Fruit fly (Drosophila melanogaster) whole organism, embryonic: Measurements from ENCODE around the gene CG17300.

Source experiments
- Bdp1 ChIP-seq: fragments of 200-800 bp; sonication (Bioruptor generic); optimal IDR thresholded peaks from 3 replicates; lab custom pipeline; 2016; ENCODE audit warnings: missing biosample characterization, missing genetic modification characterization
- CG11695 ChIP-seq: fragments of 200-800 bp; sonication (Bioruptor generic); IDR thresholded peaks from 3 replicates; pipeline ENCODE4 v1.3.6; 2022; ENCODE audit warnings: missing biosample characterization, missing genetic modification characterization
- CG12236 ChIP-seq: fragments of 200-800 bp; sonication (Bioruptor generic); optimal IDR thresholded peaks from 2 replicates; lab custom pipeline; 2016; ENCODE audit warnings: missing biosample characterization, missing genetic modification characterization
- CG12299 ChIP-seq: fragments of 200-800 bp; sonication (Bioruptor generic); optimal IDR thresholded peaks from 2 replicates; lab custom pipeline; 2018; ENCODE audit warnings: missing biosample characterization, mild to moderate bottlenecking, missing genetic modification characterization
- CG12744 ChIP-seq: fragments of 200-800 bp; sonication (Bioruptor generic); optimal IDR thresholded peaks from 2 replicates; lab custom pipeline; 2016; ENCODE audit warnings: missing biosample characterization, missing genetic modification characterization
- CG13424 ChIP-seq: fragments of 200-800 bp; sonication (Bioruptor generic); optimal IDR thresholded peaks from 2 replicates; lab custom pipeline; 2019; ENCODE audit warnings: missing biosample characterization, mild to moderate bottlenecking, missing genetic modification characterization, moderate library complexity
- CG15514 ChIP-seq: fragments of 200-800 bp; sonication (Bioruptor generic); optimal IDR thresholded peaks from 3 replicates; lab custom pipeline; 2017; ENCODE audit warnings: missing biosample characterization, missing genetic modification characterization, mild to moderate bottlenecking, moderate library complexity, missing genetic modification reagents
- CG17361 ChIP-seq: fragments of 200-800 bp; sonication (Bioruptor generic); IDR thresholded peaks from 3 replicates; pipeline ENCODE4 v1.3.6; 2022; ENCODE audit warnings: missing biosample characterization, missing genetic modification characterization
- CG18262 ChIP-seq: fragments of 200-800 bp; optimal IDR thresholded peaks from 3 replicates; lab custom pipeline; 2019; ENCODE audit warnings: missing biosample characterization, mild to moderate bottlenecking, missing genetic modification characterization, moderate library complexity
- CG18599 ChIP-seq: fragments of 200-800 bp; sonication (Bioruptor generic); optimal IDR thresholded peaks from 3 replicates; lab custom pipeline; 2017; ENCODE audit warnings: missing biosample characterization, missing genetic modification characterization, mild to moderate bottlenecking, moderate library complexity, missing genetic modification reagents
- CG2889 ChIP-seq: fragments of 200-800 bp; sonication (Bioruptor generic); IDR thresholded peaks from 3 replicates; pipeline ENCODE4 v1.3.6; 2022; ENCODE audit warnings: missing biosample characterization, missing genetic modification characterization
- CG31441 ChIP-seq: fragments of 200-800 bp; sonication (Bioruptor generic); IDR thresholded peaks from 2 replicates; pipeline ENCODE4 v1.3.6; 2022; ENCODE audit warnings: missing biosample characterization, missing genetic modification characterization
- CG4730 ChIP-seq: fragments of 200-800 bp; sonication (Bioruptor generic); IDR thresholded peaks from 2 replicates; pipeline ENCODE4 v1.3.6; 2022; ENCODE audit warnings: missing biosample characterization, missing genetic modification characterization
- CG6813 ChIP-seq: fragments of 200-800 bp; sonication (Bioruptor generic); optimal IDR thresholded peaks from 2 replicates; lab custom pipeline; 2017; ENCODE audit warnings: missing biosample characterization, missing genetic modification characterization, mild to moderate bottlenecking, moderate library complexity, missing genetic modification reagents
- CG7839 ChIP-seq: fragments of 200-800 bp; sonication (Bioruptor generic); optimal IDR thresholded peaks from 3 replicates; lab custom pipeline; 2018; ENCODE audit warnings: missing biosample characterization, mild to moderate bottlenecking, missing genetic modification characterization, moderate library complexity
- CG7963 ChIP-seq: fragments of 200-800 bp; sonication (Bioruptor generic); IDR thresholded peaks from 3 replicates; pipeline ENCODE4 v1.3.6; 2022; ENCODE audit warnings: missing biosample characterization, missing genetic modification characterization; ENCODE audit not compliant: partially characterized antibody
- CG8089 ChIP-seq: fragments of 200-800 bp; sonication (Bioruptor generic); optimal IDR thresholded peaks from 3 replicates; lab custom pipeline; 2016; ENCODE audit warnings: missing biosample characterization, missing genetic modification characterization
- CHES-1-like ChIP-seq: fragments of 200-800 bp; sonication (Bioruptor generic); optimal IDR thresholded peaks from 2 replicates; lab custom pipeline; 2016; ENCODE audit warnings: missing biosample characterization, missing genetic modification characterization
- CkIIα-i1 ChIP-seq: fragments of 200-800 bp; sonication (Bioruptor generic); IDR thresholded peaks from 2 replicates; pipeline ENCODE4 v1.3.6; 2022; ENCODE audit warnings: missing biosample characterization, missing genetic modification characterization
- Dll ChIP-seq: fragments of 200-800 bp; sonication (Bioruptor generic); IDR thresholded peaks from 4 replicates; pipeline ENCODE4 v1.3.6; 2022; ENCODE audit warnings: missing biosample characterization, missing genetic modification characterization; ENCODE audit not compliant: partially characterized antibody
- HLHmδ ChIP-seq: fragments of 200-800 bp; sonication (Bioruptor generic); optimal IDR thresholded peaks from 2 replicates; lab custom pipeline; 2018; ENCODE audit warnings: missing biosample characterization, mild to moderate bottlenecking, missing genetic modification characterization, moderate library complexity
- Hmx ChIP-seq: fragments of 200-800 bp; sonication (Bioruptor generic); optimal IDR thresholded peaks from 2 replicates; lab custom pipeline; 2016; ENCODE audit warnings: missing biosample characterization, missing genetic modification characterization
- MBD-R2 ChIP-seq: fragments of 200-800 bp; sonication (Bioruptor generic); IDR thresholded peaks from 2 replicates; pipeline ENCODE4 v1.3.6; 2022; ENCODE audit warnings: missing biosample characterization, missing genetic modification characterization
- Meics ChIP-seq: fragments of 200-800 bp; sonication (Bioruptor generic); optimal IDR thresholded peaks from 2 replicates; lab custom pipeline; 2017; ENCODE audit warnings: missing biosample characterization, mild to moderate bottlenecking, missing genetic modification characterization
- NK7.1 ChIP-seq: fragments of 200-800 bp; sonication (Bioruptor generic); optimal IDR thresholded peaks from 3 replicates; lab custom pipeline; 2016; ENCODE audit warnings: missing biosample characterization, missing genetic modification characterization
- Pdp1 ChIP-seq, 2 experiments: fragments of 200-800 bp; sonication (Bioruptor generic); optimal IDR thresholded peaks; 3 replicates each; lab custom pipeline; 2016; ENCODE audit warnings: missing biosample characterization in 2 of 2, missing genetic modification characterization in 2 of 2, mild to moderate bottlenecking in 1 of 2, moderate library complexity in 1 of 2
- Ravus ChIP-seq: fragments of 200-800 bp; sonication (Bioruptor generic); IDR thresholded peaks from 2 replicates; pipeline ENCODE4 v1.3.6; 2022; ENCODE audit warnings: missing biosample characterization, missing genetic modification characterization
- Xbp1 ChIP-seq: fragments of 200-800 bp; sonication (Bioruptor generic); optimal IDR thresholded peaks from 3 replicates; lab custom pipeline; 2016; ENCODE audit warnings: missing biosample characterization, mild to moderate bottlenecking, missing genetic modification characterization
- bcd ChIP-seq: fragments of 200-800 bp; sonication (Bioruptor generic); optimal IDR thresholded peaks from 2 replicates; lab custom pipeline; 2017; ENCODE audit warnings: missing biosample characterization, mild to moderate bottlenecking, missing genetic modification characterization
- crp ChIP-seq, 2 experiments: fragments of 200-800 bp; sonication (Bioruptor generic); optimal IDR thresholded peaks; 2 replicates in 1 of 2; 3 replicates in 1 of 2; lab custom pipeline; 2017; ENCODE audit warnings: missing biosample characterization in 2 of 2, missing genetic modification characterization in 2 of 2, mild to moderate bottlenecking in 1 of 2, moderate library complexity in 1 of 2
- da ChIP-seq: fragments of 200-800 bp; sonication (Bioruptor generic); optimal IDR thresholded peaks from 2 replicates; lab custom pipeline; 2016; ENCODE audit warnings: missing biosample characterization, missing genetic modification characterization
- dysf ChIP-seq: fragments of 200-800 bp; sonication (Bioruptor generic); IDR thresholded peaks from 3 replicates; pipeline ENCODE4 v1.3.6; 2022; ENCODE audit warnings: missing biosample characterization, missing genetic modification characterization
- fd64A ChIP-seq: fragments of 200-800 bp; sonication (Bioruptor generic); optimal IDR thresholded peaks from 3 replicates; lab custom pipeline; 2018; ENCODE audit warnings: missing biosample characterization, mild to moderate bottlenecking, missing genetic modification characterization
- hb ChIP-seq: fragments of 200-800 bp; sonication (Bioruptor generic); IDR thresholded peaks from 3 replicates; pipeline ENCODE4 v1.3.6; 2022; ENCODE audit warnings: missing biosample characterization, missing genetic modification characterization; ENCODE audit not compliant: partially characterized antibody
- hkb ChIP-seq, 2 experiments: fragments of 200-800 bp in 1 of 2; fragments of >200 bp in 1 of 2; sonication (Bioruptor generic) in 1 of 2; IDR thresholded peaks in 1 of 2; optimal IDR thresholded peaks in 1 of 2; 2 replicates each; pipeline versions ENCODE4 v1.3.6 to Lab custom; 2017 to 2022; ENCODE audit warnings: missing biosample characterization in 1 of 2, missing genetic modification characterization in 1 of 2
- hth ChIP-seq: fragments of >200 bp; optimal IDR thresholded peaks from 2 replicates; lab custom pipeline; 2017; ENCODE audit warnings: inconsistent platforms
- inv ChIP-seq: fragments of 200-800 bp; sonication (Bioruptor generic); IDR thresholded peaks from 2 replicates; pipeline ENCODE4 v1.3.6; 2022; ENCODE audit warnings: missing biosample characterization, missing genetic modification characterization; ENCODE audit not compliant: partially characterized antibody
- mam ChIP-seq: fragments of 200-800 bp; sonication (Bioruptor generic); optimal IDR thresholded peaks from 3 replicates; lab custom pipeline; 2016; ENCODE audit warnings: missing biosample characterization, missing genetic modification characterization
- mirr ChIP-seq: fragments of 200-800 bp; sonication (Bioruptor generic); optimal IDR thresholded peaks from 3 replicates; lab custom pipeline; 2018; ENCODE audit warnings: missing biosample characterization, mild to moderate bottlenecking, missing genetic modification characterization
- nmo ChIP-seq: fragments of 200-800 bp; sonication (Bioruptor generic); optimal IDR thresholded peaks from 2 replicates; lab custom pipeline; 2018; ENCODE audit warnings: missing biosample characterization, mild to moderate bottlenecking, missing genetic modification characterization, moderate library complexity
- otp ChIP-seq: fragments of 200-800 bp; sonication (Bioruptor generic); IDR thresholded peaks from 3 replicates; pipeline ENCODE4, ENCODE4 v1.3.6; 2022; ENCODE audit warnings: missing biosample characterization, missing genetic modification characterization
- pan ChIP-seq, 4 experiments: fragments of >200 bp in 3 of 4; fragments of 200-800 bp in 1 of 4; sonication (Bioruptor generic) in 1 of 4; optimal IDR thresholded peaks in 3 of 4; IDR thresholded peaks in 1 of 4; 2 replicates each; pipeline versions ENCODE4 v1.3.6 to Lab custom; 2017 to 2022; ENCODE audit warnings: missing biosample characterization in 2 of 4, missing genetic modification characterization in 2 of 4, mixed read lengths in 1 of 4
- pita ChIP-seq: fragments of 200-800 bp; sonication (Bioruptor generic); optimal IDR thresholded peaks from 2 replicates; lab custom pipeline; 2017; ENCODE audit warnings: missing biosample characterization, mild to moderate bottlenecking, missing genetic modification characterization
- scrt ChIP-seq: fragments of 200-800 bp; sonication (Bioruptor generic); optimal IDR thresholded peaks from 2 replicates; lab custom pipeline; 2018; ENCODE audit warnings: missing biosample characterization, mild to moderate bottlenecking, missing genetic modification characterization, moderate library complexity
- sim ChIP-seq: fragments of 200-800 bp; sonication (Bioruptor generic); IDR thresholded peaks from 2 replicates; pipeline ENCODE4 v1.3.6; 2022; ENCODE audit warnings: missing biosample characterization, missing genetic modification characterization
- slp2 ChIP-seq: fragments of 200-800 bp; sonication (Bioruptor generic); optimal IDR thresholded peaks from 2 replicates; lab custom pipeline; 2016; ENCODE audit warnings: missing biosample characterization, missing genetic modification characterization
- wek ChIP-seq: fragments of 200-800 bp; sonication (Bioruptor generic); optimal IDR thresholded peaks from 3 replicates; lab custom pipeline; 2018; ENCODE audit warnings: missing biosample characterization, mild to moderate bottlenecking, missing genetic modification characterization, moderate library complexity

CG17300 gene

DNA sequence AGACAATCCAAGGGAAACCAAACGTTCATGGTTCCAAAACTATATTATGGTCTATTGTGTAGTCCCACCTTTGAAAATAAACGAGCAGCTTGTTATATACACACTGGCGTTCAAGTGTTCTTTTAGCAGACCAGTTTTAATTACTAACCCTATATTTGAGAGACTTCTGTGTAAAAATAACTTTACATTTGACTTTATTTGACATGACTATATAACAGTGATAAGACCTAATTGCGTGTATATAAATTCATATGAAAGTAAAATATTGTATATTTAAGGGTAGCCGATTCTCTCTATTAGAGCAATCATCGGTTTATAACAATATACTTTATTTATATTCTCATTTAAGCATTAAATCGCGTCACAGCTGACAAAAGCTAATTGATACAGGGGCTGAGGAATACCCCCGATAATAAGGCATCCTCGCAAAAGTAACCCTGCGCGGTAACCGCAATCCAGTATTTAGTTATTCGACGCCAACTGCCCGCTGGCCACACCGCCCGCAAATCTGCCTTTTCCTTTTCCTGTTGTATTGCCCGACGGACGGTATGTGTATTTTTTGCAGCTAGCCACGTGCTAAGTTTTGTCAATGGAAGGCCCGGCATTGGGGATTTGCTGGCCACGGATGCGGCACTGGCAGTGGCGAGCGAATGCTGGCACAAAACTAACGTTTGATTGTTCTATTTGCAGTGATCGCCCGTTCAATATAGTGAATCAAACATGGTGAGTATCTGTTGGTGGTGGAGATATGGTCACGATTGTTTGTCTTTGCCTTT is 45.6 kb downstream of the CG17300 start, which contains the start of gene RpS4 (continued):
- TF ChIP-seq mirr (GFP tag; lab: Kevin White, UChicago) (peak; percentile 99), NK7.1 (GFP tag; lab: Kevin White, UChicago) (peak; percentile 87), HLHmδ (GFP tag; lab: Kevin White, UChicago) (peak; percentile 100), inv (GFP tag; lab: Robert Waterston, UW) (0 out of 2 replicates have a peak, but pooled peaks have one; percentile 13), crp (GFP tag; optimal IDR thresholded peaks at IDR 0.05; lab: Kevin White, UChicago) (peak in 1 of 2 experiments; percentile 62), CG12744 (GFP tag; lab: Kevin White, UChicago) (peak; percentile 79), Meics (GFP tag; lab: Kevin White, UChicago) (peak; percentile 96), Hmx (GFP tag; lab: Kevin White, UChicago) (no peak), da (GFP tag; lab: Kevin White, UChicago) (peak; percentile 82), mam (GFP tag; lab: Kevin White, UChicago) (peak; percentile 84), sim (GFP tag; lab: Robert Waterston, UW) (peak; percentile 83), nmo (GFP tag; lab: Kevin White, UChicago) (peak; percentile 68), CG7963 (no peak), hth (no peak), scrt (peak; percentile 92), bcd (GFP tag; lab: Kevin White, UChicago) (peak; percentile 95), pan (optimal IDR thresholded peaks at IDR 0.05; lab: Kevin White, UChicago) (no peak), pan (GFP tag; optimal IDR thresholded peaks at IDR 0.05 in 1 of 2, IDR thresholded peaks at IDR 0.05 in 1 of 2) (peak in 1 of 2 experiments; percentile 85), CG2889 (GFP tag; lab: Robert Waterston, UW) (peak; percentile 63; the same call in 2 of the 3 replicates), CG8089 (peak; percentile 80), slp2 (GFP tag; lab: Kevin White, UChicago) (peak; percentile 88), CG31441 (GFP tag; lab: Robert Waterston, UW) (peak; percentile 82), CG7839 (tag; lab: Kevin White, UChicago) (peak; percentile 80), hb (GFP tag; lab: Robert Waterston, UW) (no peak), CG4730 (GFP tag; lab: Robert Waterston, UW) (peak; percentile 67), Pdp1 (GFP tag; optimal IDR thresholded peaks at IDR 0.05; lab: Kevin White, UChicago) (peak; percentile 75 to 87), CG11695 (GFP tag; lab: Robert Waterston, UW) (peak; percentile 74), CHES-1-like (GFP tag; lab: Kevin White, UChicago) (peak; percentile 86), wek (GFP tag; lab: Kevin White, UChicago) (peak; percentile 99), dysf (GFP tag; lab: Robert Waterston, UW) (peak; percentile 78), CkIIα-i1 (GFP tag; lab: Robert Waterston, UW) (peak; percentile 66), CG17361 (GFP tag; lab: Robert Waterston, UW) (peak; percentile 89), CG13424 (peak; percentile 57), fd64A (GFP tag; lab: Kevin White, UChicago) (peak; percentile 95), hkb (optimal IDR thresholded peaks at IDR 0.05; lab: Kevin White, UChicago) (no peak), hkb (GFP tag; IDR thresholded peaks at IDR 0.05; lab: Robert Waterston, UW) (peak; percentile 86), CG12299 (tag; lab: Kevin White, UChicago) (peak; percentile 85), Xbp1 (GFP tag; lab: Kevin White, UChicago) (peak; percentile 82), otp (GFP tag; lab: Robert Waterston, UW) (peak; percentile 92), pita (GFP tag; lab: Kevin White, UChicago) (peak; percentile 21), MBD-R2 (GFP tag; lab: Robert Waterston, UW) (peak; percentile 51), CG12236 (GFP tag; lab: Kevin White, UChicago) (peak; percentile 82), Ravus (GFP tag; lab: Robert Waterston, UW) (peak; percentile 1; the same call in 1 of the 2 replicates), CG6813 (GFP tag; lab: Kevin White, UChicago) (peak; percentile 97), CG18262 (tag; lab: Kevin White, UChicago) (peak; percentile 68), Dll (GFP tag; lab: Robert Waterston, UW) (0 out of 4 replicates have a peak, but pooled peaks have one; percentile 8), CG15514 (GFP tag; lab: Kevin White, UChicago) (peak; percentile 92), CG18599 (GFP tag; lab: Kevin White, UChicago) (peak; percentile 90), Bdp1 (GFP tag; lab: Kevin White, UChicago) (peak; percentile 81)
